Fruit fly (Drosophila melanogaster) whole organism, embryonic: ENCODE measurements around the gene Hayan.

Experiments used
- Aef1 ChIP-seq: fragments of 200-800 bp; sonication (Bioruptor generic); IDR thresholded peaks from 3 replicates; pipeline ENCODE4 v1.3.6; 2022; ENCODE audit warnings: missing biosample characterization, missing genetic modification characterization
- B-H2 ChIP-seq: fragments of 200-800 bp; sonication (Bioruptor generic); optimal IDR thresholded peaks from 2 replicates; lab custom pipeline; 2018; ENCODE audit warnings: missing biosample characterization, mild to moderate bottlenecking, missing genetic modification characterization
- Bdp1 ChIP-seq: fragments of 200-800 bp; sonication (Bioruptor generic); optimal IDR thresholded peaks from 3 replicates; lab custom pipeline; 2016; ENCODE audit warnings: missing biosample characterization, missing genetic modification characterization
- CG1024 ChIP-seq: fragments of 200-800 bp; sonication (Bioruptor generic); IDR thresholded peaks from 2 replicates; pipeline ENCODE4 v1.3.6; 2022; ENCODE audit warnings: missing biosample characterization, missing genetic modification characterization
- CG10274 ChIP-seq: fragments of 200-800 bp; sonication (Bioruptor generic); optimal IDR thresholded peaks from 3 replicates; lab custom pipeline; 2017; ENCODE audit warnings: missing biosample characterization, mild to moderate bottlenecking, missing genetic modification characterization
- CG12071 ChIP-seq: fragments of 200-800 bp; sonication (Bioruptor generic); optimal IDR thresholded peaks from 3 replicates; lab custom pipeline; 2018; ENCODE audit warnings: missing biosample characterization, mild to moderate bottlenecking, missing genetic modification characterization
- CG1233 ChIP-seq: fragments of 200-800 bp; sonication (Bioruptor generic); optimal IDR thresholded peaks from 4 replicates; lab custom pipeline; 2018; ENCODE audit warnings: missing biosample characterization, mild to moderate bottlenecking, missing genetic modification characterization
- CG13296 ChIP-seq: fragments of 200-800 bp; sonication (Bioruptor generic); optimal IDR thresholded peaks from 3 replicates; lab custom pipeline; 2018; ENCODE audit warnings: missing biosample characterization, mild to moderate bottlenecking, missing genetic modification characterization
- CG13775 ChIP-seq: fragments of 200-800 bp; sonication (Bioruptor generic); optimal IDR thresholded peaks from 3 replicates; lab custom pipeline; 2017; ENCODE audit warnings: missing biosample characterization, mild to moderate bottlenecking, missing genetic modification characterization
- CG1602 ChIP-seq: fragments of 200-800 bp; sonication (Bioruptor generic); optimal IDR thresholded peaks from 3 replicates; lab custom pipeline; 2016; ENCODE audit warnings: missing biosample characterization, missing genetic modification characterization
- CG1603 ChIP-seq: fragments of 200-800 bp; sonication (Bioruptor generic); optimal IDR thresholded peaks from 2 replicates; lab custom pipeline; 2019; ENCODE audit warnings: missing biosample characterization, mild to moderate bottlenecking, missing genetic modification characterization, moderate library complexity
- CG17385 ChIP-seq: fragments of 200-800 bp; sonication (Bioruptor generic); optimal IDR thresholded peaks from 3 replicates; lab custom pipeline; 2018; ENCODE audit warnings: missing biosample characterization, mild to moderate bottlenecking, missing genetic modification characterization
- CG31441 ChIP-seq: fragments of 200-800 bp; sonication (Bioruptor generic); IDR thresholded peaks from 2 replicates; pipeline ENCODE4 v1.3.6; 2022; ENCODE audit warnings: missing biosample characterization, missing genetic modification characterization
- CG3838 ChIP-seq: fragments of 200-800 bp; sonication (Bioruptor generic); optimal IDR thresholded peaks from 3 replicates; lab custom pipeline; 2016; ENCODE audit warnings: missing biosample characterization, missing genetic modification characterization
- CG6654 ChIP-seq: fragments of 200-800 bp; sonication (Bioruptor generic); optimal IDR thresholded peaks from 2 replicates; lab custom pipeline; 2017; ENCODE audit warnings: missing biosample characterization, mild to moderate bottlenecking, missing genetic modification characterization
- CG7357 ChIP-seq: fragments of 200-800 bp; sonication (Bioruptor generic); IDR thresholded peaks from 3 replicates; pipeline ENCODE4 v1.3.6; 2022; ENCODE audit warnings: missing biosample characterization, missing genetic modification characterization
- CG7372 ChIP-seq: fragments of 200-800 bp; sonication (Bioruptor generic); IDR thresholded peaks from 2 replicates; pipeline ENCODE4 v1.3.6; 2022; ENCODE audit warnings: missing biosample characterization, missing genetic modification characterization
- CG8944 ChIP-seq: fragments of 200-800 bp; sonication (Bioruptor generic); optimal IDR thresholded peaks from 3 replicates; lab custom pipeline; 2016; ENCODE audit warnings: missing biosample characterization, missing genetic modification characterization
- CG9215 ChIP-seq: fragments of 200-800 bp; sonication (Bioruptor generic); IDR thresholded peaks from 2 replicates; pipeline ENCODE4 v1.3.6; 2022; ENCODE audit warnings: missing biosample characterization, missing genetic modification characterization
- CG9727 ChIP-seq: fragments of 200-800 bp; sonication (Bioruptor generic); optimal IDR thresholded peaks from 3 replicates; lab custom pipeline; 2017; ENCODE audit warnings: missing biosample characterization, mild to moderate bottlenecking, missing genetic modification characterization
- CG9876 ChIP-seq: fragments of 200-800 bp; sonication (Bioruptor generic); optimal IDR thresholded peaks from 2 replicates; lab custom pipeline; 2016; ENCODE audit warnings: missing biosample characterization, missing genetic modification characterization
- CTCF ChIP-seq: fragments of 200-800 bp; sonication (Bioruptor generic); optimal IDR thresholded peaks from 2 replicates; lab custom pipeline; 2017; ENCODE audit warnings: missing biosample characterization, mild to moderate bottlenecking, missing genetic modification characterization, moderate library complexity
- CoRest ChIP-seq: fragments of 200-800 bp; sonication (Bioruptor generic); optimal IDR thresholded peaks from 3 replicates; lab custom pipeline; 2018; ENCODE audit warnings: missing biosample characterization, mild to moderate bottlenecking, missing genetic modification characterization, moderate library complexity
- CrebB ChIP-seq: fragments of 200-800 bp; sonication (Bioruptor generic); optimal IDR thresholded peaks from 3 replicates; lab custom pipeline; 2018; ENCODE audit warnings: missing biosample characterization, mild to moderate bottlenecking, missing genetic modification characterization
- Dll ChIP-seq: fragments of 200-800 bp; sonication (Bioruptor generic); IDR thresholded peaks from 4 replicates; pipeline ENCODE4 v1.3.6; 2022; ENCODE audit warnings: missing biosample characterization, missing genetic modification characterization; ENCODE audit not compliant: partially characterized antibody
- H2.0 ChIP-seq: fragments of 200-800 bp; sonication (Bioruptor generic); IDR thresholded peaks from 2 replicates; pipeline ENCODE4 v1.3.6; 2022; ENCODE audit warnings: missing biosample characterization, missing genetic modification characterization
- Hand ChIP-seq: fragments of 200-800 bp; sonication (Bioruptor generic); optimal IDR thresholded peaks from 2 replicates; lab custom pipeline; 2017; ENCODE audit warnings: mild to moderate bottlenecking, missing biosample characterization, missing genetic modification reagents, missing genetic modification characterization
- Hmr ChIP-seq: fragments of 200-800 bp; sonication (Bioruptor generic); optimal IDR thresholded peaks from 3 replicates; lab custom pipeline; 2017; ENCODE audit warnings: mild to moderate bottlenecking, missing biosample characterization, missing genetic modification reagents, missing genetic modification characterization
- Hmx ChIP-seq: fragments of 200-800 bp; sonication (Bioruptor generic); optimal IDR thresholded peaks from 2 replicates; lab custom pipeline; 2016; ENCODE audit warnings: missing biosample characterization, missing genetic modification characterization
- NFAT ChIP-seq: fragments of 200-800 bp; sonication (Bioruptor generic); IDR thresholded peaks from 2 replicates; pipeline ENCODE4 v1.3.6; 2022; ENCODE audit warnings: missing biosample characterization, missing genetic modification characterization
- PHDP ChIP-seq: fragments of 200-800 bp; sonication (Bioruptor generic); optimal IDR thresholded peaks from 3 replicates; lab custom pipeline; 2018; ENCODE audit warnings: missing biosample characterization, mild to moderate bottlenecking, missing genetic modification characterization, moderate library complexity
- Sox102F ChIP-seq: fragments of 200-800 bp; sonication (Bioruptor generic); optimal IDR thresholded peaks from 2 replicates; lab custom pipeline; 2018; ENCODE audit warnings: missing biosample characterization, mild to moderate bottlenecking, missing genetic modification characterization, moderate library complexity
- Vsx1 ChIP-seq: fragments of 200-800 bp; sonication (Bioruptor generic); optimal IDR thresholded peaks from 2 replicates; lab custom pipeline; 2017; ENCODE audit warnings: missing biosample characterization, mild to moderate bottlenecking, missing genetic modification characterization, missing genetic modification reagents
- chif ChIP-seq, 2 experiments: fragments of 200-800 bp; sonication (Bioruptor generic); optimal IDR thresholded peaks; 3 replicates each; lab custom pipeline; 2016; ENCODE audit warnings: missing biosample characterization in 2 of 2, missing genetic modification characterization in 2 of 2
- chn ChIP-seq: fragments of 200-800 bp; sonication (Bioruptor generic); optimal IDR thresholded peaks from 2 replicates; lab custom pipeline; 2016; ENCODE audit warnings: missing biosample characterization, missing genetic modification characterization
- esg ChIP-seq: fragments of 200-800 bp; sonication (Bioruptor generic); conservative IDR thresholded peaks from 2 replicates; pipeline ENCODE4 v1.3.6; 2022; ENCODE audit warnings: missing biosample characterization, missing genetic modification characterization
- hb ChIP-seq: fragments of 200-800 bp; sonication (Bioruptor generic); IDR thresholded peaks from 3 replicates; pipeline ENCODE4 v1.3.6; 2022; ENCODE audit warnings: missing biosample characterization, missing genetic modification characterization; ENCODE audit not compliant: partially characterized antibody
- hkb ChIP-seq, 2 experiments: fragments of 200-800 bp in 1 of 2; fragments of >200 bp in 1 of 2; sonication (Bioruptor generic) in 1 of 2; IDR thresholded peaks in 1 of 2; optimal IDR thresholded peaks in 1 of 2; 2 replicates each; pipeline versions ENCODE4 v1.3.6 to Lab custom; 2017 to 2022; ENCODE audit warnings: missing biosample characterization in 1 of 2, missing genetic modification characterization in 1 of 2
- ind ChIP-seq: fragments of 200-800 bp; sonication (Bioruptor generic); optimal IDR thresholded peaks from 3 replicates; lab custom pipeline; 2016; ENCODE audit warnings: missing biosample characterization, missing genetic modification characterization
- kni ChIP-seq: fragments of 200-800 bp; sonication (Bioruptor generic); optimal IDR thresholded peaks from 3 replicates; lab custom pipeline; 2017; ENCODE audit warnings: mild to moderate bottlenecking, missing biosample characterization, missing genetic modification reagents, missing genetic modification characterization
- maf-S ChIP-seq: fragments of 200-800 bp; sonication (Bioruptor generic); optimal IDR thresholded peaks from 2 replicates; lab custom pipeline; 2016; ENCODE audit warnings: missing biosample characterization, missing genetic modification characterization
- mam ChIP-seq: fragments of 200-800 bp; sonication (Bioruptor generic); optimal IDR thresholded peaks from 3 replicates; lab custom pipeline; 2016; ENCODE audit warnings: missing biosample characterization, missing genetic modification characterization
- nau ChIP-seq: fragments of 200-800 bp; sonication (Bioruptor generic); optimal IDR thresholded peaks from 3 replicates; lab custom pipeline; 2017; ENCODE audit warnings: missing biosample characterization, mild to moderate bottlenecking, missing genetic modification characterization, missing genetic modification reagents
- pnt ChIP-seq: fragments of 200-800 bp; sonication (Bioruptor generic); optimal IDR thresholded peaks from 3 replicates; lab custom pipeline; 2016; ENCODE audit warnings: missing biosample characterization, missing genetic modification characterization
- pum ChIP-seq: fragments of 200-800 bp; sonication (Bioruptor generic); optimal IDR thresholded peaks from 2 replicates; lab custom pipeline; 2016; ENCODE audit warnings: missing biosample characterization, missing genetic modification characterization
- pzg ChIP-seq: fragments of 200-800 bp; sonication (Bioruptor generic); optimal IDR thresholded peaks from 3 replicates; lab custom pipeline; 2018; ENCODE audit warnings: missing biosample characterization, mild to moderate bottlenecking, missing genetic modification characterization, moderate library complexity
- seq ChIP-seq: fragments of 200-800 bp; sonication (Bioruptor generic); IDR thresholded peaks from 2 replicates; pipeline ENCODE4 v1.3.6; 2022; ENCODE audit warnings: missing biosample characterization, missing genetic modification characterization
- sna ChIP-seq: fragments of 200-800 bp; sonication (Bioruptor generic); IDR thresholded peaks from 2 replicates; pipeline ENCODE4 v1.3.6; 2022; ENCODE audit warnings: missing biosample characterization, missing genetic modification characterization; ENCODE audit not compliant: partially characterized antibody
- sr ChIP-seq: fragments of 200-800 bp; sonication (Bioruptor generic); IDR thresholded peaks from 3 replicates; pipeline ENCODE4 v1.3.6; 2022; ENCODE audit warnings: missing biosample characterization, missing genetic modification characterization
- vfl ChIP-seq: fragments of 200-800 bp; sonication (Bioruptor generic); optimal IDR thresholded peaks from 2 replicates; lab custom pipeline; 2016; ENCODE audit warnings: missing biosample characterization, missing genetic modification characterization
- vvl ChIP-seq: fragments of 200-800 bp; sonication (Bioruptor generic); IDR thresholded peaks from 2 replicates; pipeline ENCODE4 v1.3.6; 2022; ENCODE audit warnings: missing biosample characterization, missing genetic modification characterization

The Hayan gene

DNA sequence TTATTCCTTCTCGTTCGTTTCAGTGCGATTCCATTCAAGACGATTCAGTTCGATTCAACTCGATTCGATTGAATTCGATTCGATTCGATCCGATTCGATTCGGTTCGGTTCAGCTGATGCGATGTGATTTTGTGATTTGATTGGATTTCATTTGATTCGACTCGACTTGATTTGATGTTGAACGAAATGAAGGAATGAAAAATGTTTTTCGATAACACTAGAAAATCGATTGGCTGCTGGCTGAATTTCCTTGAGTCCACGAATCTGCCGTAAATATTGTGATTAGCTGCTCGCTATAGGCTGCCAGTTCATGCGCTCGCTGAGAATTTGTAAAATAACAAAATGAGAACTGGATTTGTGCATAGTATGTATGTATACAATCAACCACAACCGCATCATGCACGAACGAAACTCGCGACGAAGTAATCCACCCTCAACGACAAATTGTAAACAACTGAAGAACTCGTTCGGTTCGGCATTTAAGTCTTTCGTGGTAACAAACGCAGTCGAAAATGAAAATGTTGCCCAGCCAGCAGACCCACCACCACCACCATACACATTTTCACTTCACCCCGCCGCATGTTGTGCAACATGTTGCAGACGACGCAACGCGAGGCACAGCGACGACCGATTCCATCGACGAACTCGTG, 21.5 kb upstream of the Hayan start, which contains the start of gene Wnt5 (continued):
- TF ChIP-seq seq (GFP tag; lab: Robert Waterston, UW), result peak; percentile 40; the same call in 1 of the 2 replicates
- TF ChIP-seq CG6654 (GFP tag; lab: Kevin White, UChicago), result no peak
- TF ChIP-seq CG31441 (GFP tag; lab: Robert Waterston, UW), result no peak; the same call in 1 of the 2 replicates
- no peak for TF ChIP-seq CG9215 (GFP tag; lab: Robert Waterston, UW)
- TF ChIP-seq B-H2 (GFP tag; lab: Kevin White, UChicago), result no peak
- no peak for TF ChIP-seq CG9727 (GFP tag; lab: Kevin White, UChicago)
- TF ChIP-seq CG8944 (GFP tag; lab: Kevin White, UChicago), result no peak
- no peak for TF ChIP-seq hb
- no peak for TF ChIP-seq CG13296 (GFP tag; lab: Kevin White, UChicago)
- TF ChIP-seq CG1233 (GFP tag; lab: Kevin White, UChicago), result no peak
- TF ChIP-seq CG7372 (GFP tag; lab: Robert Waterston, UW), result no peak
- no peak for TF ChIP-seq pum (GFP tag; lab: Kevin White, UChicago)
- TF ChIP-seq sna, result no peak; the same call in 1 of the 2 replicates
- TF ChIP-seq esg, result no peak
- TF ChIP-seq CG3838 (GFP tag; lab: Kevin White, UChicago), result no peak
- no peak for TF ChIP-seq chif (GFP tag; optimal IDR thresholded peaks at IDR 0.05; lab: Kevin White, UChicago)
- no peak for TF ChIP-seq Sox102F (GFP tag; lab: Kevin White, UChicago)
- no peak for TF ChIP-seq pnt
- TF ChIP-seq CG9876 (GFP tag; lab: Kevin White, UChicago), result no peak
- peak; percentile 37 for TF ChIP-seq CG1603
- no peak for TF ChIP-seq vfl
- TF ChIP-seq Dll (GFP tag; lab: Robert Waterston, UW), result no peak
- no peak for TF ChIP-seq NFAT (GFP tag; lab: Robert Waterston, UW)
- no peak for TF ChIP-seq Hand
- TF ChIP-seq CG7357 (GFP tag; lab: Robert Waterston, UW), result no peak
- TF ChIP-seq sr, result no peak
- no peak for TF ChIP-seq Hmr (GFP tag; lab: Kevin White, UChicago)
- TF ChIP-seq Aef1, result no peak
- no peak for TF ChIP-seq CG1024 (GFP tag; lab: Robert Waterston, UW)
- TF ChIP-seq Bdp1 (GFP tag; lab: Kevin White, UChicago), result no peak
- no peak for TF ChIP-seq CG10274 (GFP tag; lab: Kevin White, UChicago)
- no peak for TF ChIP-seq CrebB
- TF ChIP-seq ind, result no peak
- TF ChIP-seq CG17385 (GFP tag; lab: Kevin White, UChicago), result peak; percentile 38
- no peak for TF ChIP-seq hkb (optimal IDR thresholded peaks at IDR 0.05; lab: Kevin White, UChicago)
- peak; percentile 28; the same call in 1 of the 2 replicates for TF ChIP-seq hkb (GFP tag; IDR thresholded peaks at IDR 0.05; lab: Robert Waterston, UW)
- TF ChIP-seq CTCF (GFP tag; lab: Kevin White, UChicago), result no peak
- TF ChIP-seq maf-S (GFP tag; lab: Kevin White, UChicago), result no peak
- TF ChIP-seq CG1602, result no peak
- no peak for TF ChIP-seq PHDP (tag; lab: Kevin White, UChicago)
- no peak for TF ChIP-seq chn (GFP tag; lab: Kevin White, UChicago)
- TF ChIP-seq CoRest (tag; lab: Kevin White, UChicago), result no peak
- TF ChIP-seq Vsx1 (GFP tag; lab: Kevin White, UChicago), result no peak
- TF ChIP-seq pzg (GFP tag; lab: Kevin White, UChicago), result no peak
- peak; percentile 47 for TF ChIP-seq kni (GFP tag; lab: Kevin White, UChicago)
- TF ChIP-seq CG13775, result no peak
- TF ChIP-seq vvl (GFP tag; lab: Robert Waterston, UW), result peak; percentile 68; the same call in 1 of the 2 replicates
- no peak for TF ChIP-seq nau (GFP tag; lab: Kevin White, UChicago)
- TF ChIP-seq H2.0 (GFP tag; lab: Robert Waterston, UW), result no peak
- TF ChIP-seq CG12071 (GFP tag; lab: Kevin White, UChicago), result no peak
- no peak for TF ChIP-seq mam (GFP tag; lab: Kevin White, UChicago)
- TF ChIP-seq Hmx (GFP tag; lab: Kevin White, UChicago), result no peak
